Worm (Caenorhabditis elegans): Measurements from ENCODE around the gene F47B10.4.

- TF ChIP-seq tbx-37 (GFP tag; conservative IDR thresholded peaks at IDR 0.05) (no peak), B0310.2 (tag; optimal IDR thresholded peaks at IDR 0.05) (no peak), hmbx-1 (tag; optimal IDR thresholded peaks at IDR 0.05) (no peak)
Measured at ce11 chrX:10902723-10903322, 11.8 kb downstream of the F47B10.4 start, which contains the start of gene acbp-3.
